Worm (Caenorhabditis elegans) whole organism, L2 larva: ENCODE results near the gene fbxl-4.

Experiments
- C34F6.9 ChIP-seq: fragments of 150-350 bp; optimal IDR thresholded peaks from 2 replicates; lab custom pipeline; 2014; ENCODE audit warnings: missing biosample characterization, missing genetic modification characterization
- F13H6.1 ChIP-seq: sonication (generic microtip); optimal IDR thresholded peaks from 2 replicates; lab custom pipeline; 2016; ENCODE audit warnings: missing genetic modification characterization, missing compliant biosample characterization
- R02D3.7 ChIP-seq: fragments of 150-350 bp; optimal IDR thresholded peaks from 2 replicates; lab custom pipeline; 2014; ENCODE audit warnings: missing biosample characterization, missing genetic modification characterization
- Y55F3AM.14 ChIP-seq: fragments of 200-800 bp; sonication (Bioruptor generic); optimal IDR thresholded peaks from 2 replicates; lab custom pipeline; 2018; ENCODE audit warnings: mild to moderate bottlenecking, missing genetic modification characterization, missing compliant biosample characterization
- ama-1 ChIP-seq: fragments of 150-350 bp; optimal IDR thresholded peaks from 2 replicates; lab custom pipeline; 2018; ENCODE audit warnings: inconsistent platforms
- ceh-16 ChIP-seq: fragments of 150-350 bp; optimal IDR thresholded peaks from 2 replicates; lab custom pipeline; 2014; ENCODE audit warnings: missing biosample characterization, missing genetic modification characterization
- ceh-82 ChIP-seq: fragments of 150-350 bp; optimal IDR thresholded peaks from 2 replicates; lab custom pipeline; 2014; ENCODE audit warnings: missing biosample characterization, missing genetic modification characterization
- crh-2 ChIP-seq: sonication (generic microtip); optimal IDR thresholded peaks from 2 replicates; lab custom pipeline; 2017; ENCODE audit warnings: missing biosample characterization, missing genetic modification characterization
- dmd-4 ChIP-seq: sonication (generic microtip); optimal IDR thresholded peaks from 2 replicates; lab custom pipeline; 2017; ENCODE audit warnings: missing biosample characterization, missing genetic modification characterization
- egl-27 ChIP-seq: sonication (generic microtip); optimal IDR thresholded peaks from 3 replicates; lab custom pipeline; 2017; ENCODE audit warnings: missing biosample characterization, missing genetic modification reagents, missing genetic modification characterization
- elt-1 ChIP-seq: fragments of 150-350 bp; optimal IDR thresholded peaks from 2 replicates; lab custom pipeline; 2014; ENCODE audit warnings: missing biosample characterization, missing genetic modification characterization
- elt-3 ChIP-seq: sonication (generic microtip); optimal IDR thresholded peaks from 2 replicates; lab custom pipeline; 2017; ENCODE audit warnings: missing biosample characterization, missing genetic modification characterization
- fos-1 ChIP-seq: fragments of 150-350 bp; optimal IDR thresholded peaks from 2 replicates; lab custom pipeline; 2014; ENCODE audit warnings: missing biosample characterization, missing genetic modification characterization
- gmeb-1 ChIP-seq: fragments of 150-350 bp; optimal IDR thresholded peaks from 2 replicates; lab custom pipeline; 2014; ENCODE audit warnings: missing biosample characterization, missing genetic modification characterization
- lin-11 ChIP-seq: fragments of 150-350 bp; sonication (generic microtip); optimal IDR thresholded peaks from 2 replicates; lab custom pipeline; 2014; ENCODE audit warnings: missing biosample characterization, missing genetic modification characterization, inconsistent platforms, mixed read lengths
- lin-13 ChIP-seq: fragments of 150-350 bp; optimal IDR thresholded peaks from 2 replicates; lab custom pipeline; 2014; ENCODE audit warnings: missing biosample characterization, missing genetic modification reagents, missing genetic modification characterization
- lin-39 ChIP-seq: fragments of 150-350 bp; optimal IDR thresholded peaks from 2 replicates; lab custom pipeline; 2014; ENCODE audit warnings: missing biosample characterization, missing genetic modification reagents, missing genetic modification characterization
- lsy-2 ChIP-seq, 2 experiments: fragments of 150-350 bp in 1 of 2; sonication (generic microtip) in 1 of 2; optimal IDR thresholded peaks; 2 replicates each; lab custom pipeline; 2014 to 2017; ENCODE audit warnings: missing biosample characterization in 2 of 2, missing genetic modification characterization in 2 of 2
- mab-5 ChIP-seq: fragments of 150-350 bp; optimal IDR thresholded peaks from 2 replicates; lab custom pipeline; 2014; ENCODE audit warnings: missing biosample characterization, missing genetic modification characterization
- mdl-1 ChIP-seq, 2 experiments: fragments of 150-350 bp in 1 of 2; sonication (generic microtip) in 1 of 2; optimal IDR thresholded peaks; 2 replicates each; lab custom pipeline; 2017; ENCODE audit warnings: missing biosample characterization in 2 of 2, missing genetic modification characterization in 2 of 2
- nhr-10 ChIP-seq: sonication (generic microtip); optimal IDR thresholded peaks from 2 replicates; lab custom pipeline; 2017; ENCODE audit warnings: missing biosample characterization, missing genetic modification characterization
- nhr-11 ChIP-seq: fragments of 150-350 bp; optimal IDR thresholded peaks from 2 replicates; lab custom pipeline; 2014; ENCODE audit warnings: missing biosample characterization, missing genetic modification characterization
- nhr-12 ChIP-seq: fragments of 150-350 bp; optimal IDR thresholded peaks from 2 replicates; lab custom pipeline; 2014; ENCODE audit warnings: missing biosample characterization, missing genetic modification characterization
- nhr-129 ChIP-seq: fragments of 150-350 bp; optimal IDR thresholded peaks from 2 replicates; lab custom pipeline; 2014; ENCODE audit warnings: missing biosample characterization, missing genetic modification characterization
- nhr-21 ChIP-seq: fragments of 150-350 bp; optimal IDR thresholded peaks from 2 replicates; lab custom pipeline; 2014; ENCODE audit warnings: missing biosample characterization, missing genetic modification characterization
- nhr-23 ChIP-seq: fragments of 150-350 bp; optimal IDR thresholded peaks from 2 replicates; lab custom pipeline; 2014; ENCODE audit warnings: missing biosample characterization, missing genetic modification reagents, missing genetic modification characterization
- nhr-25 ChIP-seq: fragments of 150-350 bp; sonication (generic microtip); optimal IDR thresholded peaks from 3 replicates; lab custom pipeline; 2014; ENCODE audit warnings: missing biosample characterization, missing genetic modification characterization
- nhr-6 ChIP-seq: fragments of 150-350 bp; optimal IDR thresholded peaks from 2 replicates; lab custom pipeline; 2014; ENCODE audit warnings: missing biosample characterization, missing genetic modification characterization
- sem-4 ChIP-seq: fragments of 150-350 bp; optimal IDR thresholded peaks from 2 replicates; lab custom pipeline; 2014; ENCODE audit warnings: missing biosample characterization, missing genetic modification reagents, missing genetic modification characterization
- skn-1 ChIP-seq: sonication (generic microtip); optimal IDR thresholded peaks from 2 replicates; lab custom pipeline; 2017; ENCODE audit warnings: missing biosample characterization, missing genetic modification characterization
- sma-3 ChIP-seq: sonication (generic microtip); optimal IDR thresholded peaks from 2 replicates; lab custom pipeline; 2016; ENCODE audit warnings: missing genetic modification reagents, missing genetic modification characterization, missing compliant biosample characterization
- sma-9 ChIP-seq, 2 experiments: fragments of 150-350 bp in 1 of 2; sonication (generic microtip) in 1 of 2; optimal IDR thresholded peaks; 2 replicates each; lab custom pipeline; 2014 to 2016; ENCODE audit warnings: missing genetic modification characterization in 2 of 2, mild to moderate bottlenecking in 1 of 2, missing biosample characterization in 1 of 2, missing compliant biosample characterization in 1 of 2, missing genetic modification reagents in 1 of 2, moderate library complexity in 1 of 2
- snpc-4 ChIP-seq: fragments of 150-350 bp; optimal IDR thresholded peaks from 2 replicates; lab custom pipeline; 2014; ENCODE audit warnings: missing biosample characterization, missing genetic modification characterization
- unc-39 ChIP-seq: fragments of 150-350 bp; optimal IDR thresholded peaks from 2 replicates; lab custom pipeline; 2014; ENCODE audit warnings: missing biosample characterization, missing genetic modification characterization
- unc-55 ChIP-seq: fragments of 150-350 bp; sonication (generic microtip); optimal IDR thresholded peaks from 3 replicates; lab custom pipeline; 2014; ENCODE audit warnings: missing biosample characterization, missing genetic modification reagents, missing genetic modification characterization
- unc-62 ChIP-seq: fragments of 150-350 bp; optimal IDR thresholded peaks from 2 replicates; lab custom pipeline; 2014; ENCODE audit warnings: missing biosample characterization, missing genetic modification reagents, missing genetic modification characterization
- ztf-1 ChIP-seq: fragments of 200-800 bp; sonication (Bioruptor generic); conservative IDR thresholded peaks from 2 replicates; pipeline ENCODE4 v1.3.6; 2022; ENCODE audit warnings: missing genetic modification characterization, missing compliant biosample characterization
- ztf-11 ChIP-seq: sonication (generic microtip); optimal IDR thresholded peaks from 2 replicates; lab custom pipeline; 2017; ENCODE audit warnings: missing biosample characterization, missing genetic modification characterization

fbxl-4 gene

ce11 chrX:6593178-6593786, 4.7 kb downstream of the fbxl-4 start:
- TF ChIP-seq skn-1 (tag; lab: Kevin White, UChicago) (peak; percentile 44), lsy-2 (tag; optimal IDR thresholded peaks at IDR 0.05; lab: Kevin White, UChicago) (peak; percentile 35 to 70), mdl-1 (tag; optimal IDR thresholded peaks at IDR 0.05; lab: Kevin White, UChicago) (peak in 1 of 2 experiments; percentile 1), fos-1 (peak; percentile 46), crh-2 (tag; lab: Kevin White, UChicago) (peak; percentile 63), unc-55 (peak; percentile 81), nhr-11 (peak; percentile 15), nhr-129 (tag; lab: Kevin White, UChicago) (peak; percentile 91), ztf-1 (GFP tag; lab: Robert Waterston, UW) (no peak), nhr-10 (tag; lab: Kevin White, UChicago) (no peak), nhr-23 (no peak), Y55F3AM.14 (no peak), ceh-16 (no peak), nhr-6 (tag; lab: Kevin White, UChicago) (peak; percentile 25), gmeb-1 (tag; lab: Kevin White, UChicago) (peak; percentile 66), sma-9 (GFP tag; optimal IDR thresholded peaks at IDR 0.05; lab: Kevin White, UChicago) (peak; percentile 83), sma-9 (tag; optimal IDR thresholded peaks at IDR 0.05; lab: Kevin White, UChicago) (no peak), sma-3 (GFP tag; lab: Kevin White, UChicago) (no peak), ama-1 (no peak), sem-4 (tag; lab: Kevin White, UChicago) (no peak), nhr-25 (tag; lab: Kevin White, UChicago) (no peak), elt-1 (tag; lab: Kevin White, UChicago) (no peak), C34F6.9 (tag; lab: Kevin White, UChicago) (peak; percentile 29), lin-13 (peak; percentile 61), mab-5 (tag; lab: Kevin White, UChicago) (peak; percentile 29), unc-39 (no peak), egl-27 (tag; lab: Kevin White, UChicago) (peak; percentile 70), snpc-4 (tag; lab: Kevin White, UChicago) (peak; percentile 40), nhr-21 (peak; percentile 53), F13H6.1 (tag; lab: Kevin White, UChicago) (peak; percentile 81), R02D3.7 (tag; lab: Kevin White, UChicago) (no peak), dmd-4 (tag; lab: Kevin White, UChicago) (no peak)

- peak in 1 of 2 experiments; percentile 16 for TF ChIP-seq lsy-2 (tag; optimal IDR thresholded peaks at IDR 0.05; lab: Kevin White, UChicago)
- no peak for TF ChIP-seq crh-2 (tag; lab: Kevin White, UChicago)
- peak; percentile 55 for TF ChIP-seq nhr-129 (tag; lab: Kevin White, UChicago)
- TF ChIP-seq sma-9 (GFP tag; optimal IDR thresholded peaks at IDR 0.05; lab: Kevin White, UChicago): peak; percentile 6
- no peak for TF ChIP-seq sma-9 (tag; optimal IDR thresholded peaks at IDR 0.05; lab: Kevin White, UChicago)
These were observed 8.5 kb downstream of the fbxl-4 start, which contains the start of gene ttr-6 for ce11 chrX:6597089-6597488. TSS of gene ttr-6 (minus strand) at chrX:6597121.

- no peak for TF ChIP-seq ztf-1 (GFP tag; lab: Robert Waterston, UW)
- no peak for TF ChIP-seq mab-5 (tag; lab: Kevin White, UChicago)
These were observed 10.1 kb downstream of the fbxl-4 start, which contains the start of gene hic-1 for ce11 chrX:6598732-6599131. TSS of gene hic-1 (minus strand) at chrX:6598832.

- TF ChIP-seq skn-1 (tag; lab: Kevin White, UChicago) (no peak), crh-2 (tag; lab: Kevin White, UChicago) (no peak), unc-62 (GFP tag; lab: Kevin White, UChicago) (no peak), lin-11 (tag; lab: Kevin White, UChicago) (no peak), egl-27 (tag; lab: Kevin White, UChicago) (no peak), nhr-23 (no peak), lin-39 (tag; lab: Kevin White, UChicago) (no peak), sem-4 (tag; lab: Kevin White, UChicago) (no peak), nhr-10 (tag; lab: Kevin White, UChicago) (no peak), fos-1 (no peak), nhr-12 (no peak), ztf-11 (tag; lab: Kevin White, UChicago) (no peak), nhr-129 (tag; lab: Kevin White, UChicago) (no peak), nhr-25 (tag; lab: Kevin White, UChicago) (no peak), ceh-82 (tag; lab: Kevin White, UChicago) (no peak), elt-3 (no peak), unc-39 (no peak)
These were observed 13.4 kb downstream of the fbxl-4 start for ce11 chrX:6601967-6602366.
